Worm (Caenorhabditis elegans) whole organism, late embryonic: ENCODE data around the gene srv-1.

ENCODE experiments used
- C38D4.7 ChIP-seq: fragments of 200-800 bp; sonication (Bioruptor generic); optimal IDR thresholded peaks from 2 replicates; lab custom pipeline; 2018; ENCODE audit warnings: mild to moderate bottlenecking, missing genetic modification characterization, moderate library complexity, missing compliant biosample characterization
- F13H6.1 ChIP-seq: sonication (generic microtip); optimal IDR thresholded peaks from 2 replicates; lab custom pipeline; 2016; ENCODE audit warnings: missing genetic modification characterization, missing compliant biosample characterization
- K02D7.2 ChIP-seq: sonication (generic microtip); optimal IDR thresholded peaks from 2 replicates; lab custom pipeline; 2017; ENCODE audit warnings: mild to moderate bottlenecking, missing genetic modification characterization, missing compliant biosample characterization
- K09A11.1 ChIP-seq: sonication (generic microtip); optimal IDR thresholded peaks from 2 replicates; lab custom pipeline; 2017; ENCODE audit warnings: antibody characterized with exemption, mild to moderate bottlenecking, missing genetic modification characterization, missing compliant biosample characterization; ENCODE audit not compliant: insufficient read depth
- T23F11.4 ChIP-seq: fragments of 200-800 bp; sonication (Bioruptor generic); optimal IDR thresholded peaks from 2 replicates; lab custom pipeline; 2018; ENCODE audit warnings: mild to moderate bottlenecking, missing genetic modification characterization, missing compliant biosample characterization
- Y22D7AL.16 ChIP-seq: sonication (generic microtip); optimal IDR thresholded peaks from 2 replicates; lab custom pipeline; 2016; ENCODE audit warnings: missing genetic modification characterization, missing compliant biosample characterization
- ahr-1 ChIP-seq: sonication (generic microtip); optimal IDR thresholded peaks from 2 replicates; lab custom pipeline; 2016; ENCODE audit warnings: missing genetic modification characterization, missing compliant biosample characterization
- ceh-18 ChIP-seq: sonication (generic microtip); optimal IDR thresholded peaks from 2 replicates; lab custom pipeline; 2016; ENCODE audit warnings: missing genetic modification characterization, missing compliant biosample characterization
- ceh-19 ChIP-seq: fragments of 200-800 bp; sonication (Bioruptor generic); optimal IDR thresholded peaks from 2 replicates; lab custom pipeline; 2018; ENCODE audit warnings: mild to moderate bottlenecking, missing genetic modification characterization, missing compliant biosample characterization
- ceh-2 ChIP-seq: sonication (generic microtip); optimal IDR thresholded peaks from 2 replicates; lab custom pipeline; 2016; ENCODE audit warnings: missing genotype, missing genetic modification characterization, missing compliant biosample characterization
- ceh-22 ChIP-seq: sonication (generic microtip); optimal IDR thresholded peaks from 2 replicates; lab custom pipeline; 2017; ENCODE audit warnings: missing biosample characterization, missing genetic modification characterization
- ceh-24 ChIP-seq: sonication (generic microtip); optimal IDR thresholded peaks from 2 replicates; lab custom pipeline; 2016; ENCODE audit warnings: mild to moderate bottlenecking, missing genetic modification characterization, missing compliant biosample characterization
- ceh-30 ChIP-seq: fragments of 150-350 bp; optimal IDR thresholded peaks from 2 replicates; lab custom pipeline; 2014; ENCODE audit warnings: missing biosample characterization, missing genetic modification characterization
- ceh-31 ChIP-seq: sonication (generic microtip); optimal IDR thresholded peaks from 2 replicates; lab custom pipeline; 2016; ENCODE audit warnings: missing genetic modification characterization, missing compliant biosample characterization
- ceh-34 ChIP-seq: sonication (generic microtip); optimal IDR thresholded peaks from 2 replicates; lab custom pipeline; 2016; ENCODE audit warnings: mild to moderate bottlenecking, missing genetic modification characterization, missing compliant biosample characterization
- che-1 ChIP-seq: sonication (generic microtip); optimal IDR thresholded peaks from 2 replicates; lab custom pipeline; 2016; ENCODE audit warnings: mild to moderate bottlenecking, missing genetic modification characterization, missing compliant biosample characterization
- dve-1 ChIP-seq: sonication (generic microtip); optimal IDR thresholded peaks from 2 replicates; lab custom pipeline; 2017; ENCODE audit warnings: antibody characterized with exemption, mild to moderate bottlenecking, missing genetic modification characterization, missing compliant biosample characterization
- elt-2 ChIP-seq: sonication (generic microtip); optimal IDR thresholded peaks from 2 replicates; lab custom pipeline; 2016; ENCODE audit warnings: missing genetic modification reagents, missing genetic modification characterization, missing compliant biosample characterization
- elt-4 ChIP-seq: sonication (generic microtip); optimal IDR thresholded peaks from 2 replicates; lab custom pipeline; 2016; ENCODE audit warnings: missing genetic modification characterization, missing compliant biosample characterization
- fax-1 ChIP-seq: sonication (generic microtip); optimal IDR thresholded peaks from 2 replicates; lab custom pipeline; 2016; ENCODE audit warnings: missing genotype, missing genetic modification characterization, missing compliant biosample characterization
- fkh-10 ChIP-seq: fragments of 150-350 bp; optimal IDR thresholded peaks from 2 replicates; lab custom pipeline; 2014; ENCODE audit warnings: missing biosample characterization, missing genetic modification reagents, missing genetic modification characterization
- gmeb-2 ChIP-seq: sonication (generic microtip); optimal IDR thresholded peaks from 2 replicates; lab custom pipeline; 2016; ENCODE audit warnings: missing genetic modification characterization, inconsistent platforms, missing compliant biosample characterization
- hlh-13 ChIP-seq: fragments of 200-800 bp; sonication (Bioruptor generic); optimal IDR thresholded peaks from 2 replicates; lab custom pipeline; 2018; ENCODE audit warnings: mild to moderate bottlenecking, missing genetic modification characterization, missing compliant biosample characterization
- hlh-15 ChIP-seq: sonication (generic microtip); optimal IDR thresholded peaks from 2 replicates; lab custom pipeline; 2016; ENCODE audit warnings: missing genetic modification characterization, missing compliant biosample characterization
- lin-11 ChIP-seq: fragments of 200-800 bp; sonication (Bioruptor generic); optimal IDR thresholded peaks from 2 replicates; lab custom pipeline; 2018; ENCODE audit warnings: mild to moderate bottlenecking, missing genetic modification characterization, missing compliant biosample characterization
- mec-3 ChIP-seq: sonication (generic microtip); optimal IDR thresholded peaks from 2 replicates; lab custom pipeline; 2016; ENCODE audit warnings: borderline replicate concordance, missing genetic modification characterization, missing compliant biosample characterization
- nfya-1 ChIP-seq: sonication (generic microtip); optimal IDR thresholded peaks from 2 replicates; lab custom pipeline; 2017; ENCODE audit warnings: missing genetic modification characterization, mild to moderate bottlenecking, missing compliant biosample characterization, antibody characterized with exemption, moderate library complexity
- nhr-232 ChIP-seq: sonication (generic microtip); optimal IDR thresholded peaks from 2 replicates; lab custom pipeline; 2016; ENCODE audit warnings: missing genetic modification characterization, missing compliant biosample characterization
- pag-3 ChIP-seq: sonication (generic microtip); optimal IDR thresholded peaks from 2 replicates; lab custom pipeline; 2016; ENCODE audit warnings: missing compliant biosample characterization, missing genetic modification characterization, borderline replicate concordance
- pat-9 ChIP-seq: fragments of 200-800 bp; sonication (Bioruptor generic); optimal IDR thresholded peaks from 2 replicates; lab custom pipeline; 2018; ENCODE audit warnings: mild to moderate bottlenecking, missing genetic modification characterization, moderate library complexity, missing compliant biosample characterization
- pax-1 ChIP-seq: fragments of 150-350 bp; optimal IDR thresholded peaks from 2 replicates; lab custom pipeline; 2014; ENCODE audit warnings: missing biosample characterization, missing genetic modification characterization
- pqm-1 ChIP-seq: sonication (generic microtip); optimal IDR thresholded peaks from 2 replicates; lab custom pipeline; 2016; ENCODE audit warnings: missing genetic modification characterization, missing compliant biosample characterization
- ref-2 ChIP-seq: sonication (generic microtip); optimal IDR thresholded peaks from 2 replicates; lab custom pipeline; 2016; ENCODE audit warnings: missing genetic modification characterization, missing compliant biosample characterization
- rnt-1 ChIP-seq: sonication (generic microtip); optimal IDR thresholded peaks from 2 replicates; lab custom pipeline; 2016; ENCODE audit warnings: missing genetic modification characterization, missing compliant biosample characterization
- sdc-2 ChIP-seq: sonication (generic microtip); optimal IDR thresholded peaks from 2 replicates; lab custom pipeline; 2016; ENCODE audit warnings: missing genotype, missing genetic modification characterization, missing compliant biosample characterization
- sox-2 ChIP-seq: fragments of 200-800 bp; sonication (Bioruptor generic); IDR thresholded peaks from 2 replicates; pipeline ENCODE4 v1.3.6; 2022; ENCODE audit warnings: missing genetic modification reagents, missing genetic modification characterization, missing compliant biosample characterization
- sox-4 ChIP-seq: sonication (generic microtip); optimal IDR thresholded peaks from 2 replicates; lab custom pipeline; 2017; ENCODE audit warnings: mild to moderate bottlenecking, missing genetic modification characterization, inconsistent platforms, missing compliant biosample characterization
- tbx-2 ChIP-seq: sonication (generic microtip); optimal IDR thresholded peaks from 2 replicates; lab custom pipeline; 2016; ENCODE audit warnings: missing genetic modification characterization, missing compliant biosample characterization
- tbx-7 ChIP-seq: sonication (generic microtip); optimal IDR thresholded peaks from 2 replicates; lab custom pipeline; 2016; ENCODE audit warnings: missing genotype, missing genetic modification characterization, missing compliant biosample characterization
- ttx-3 ChIP-seq: sonication (generic microtip); optimal IDR thresholded peaks from 2 replicates; lab custom pipeline; 2016; ENCODE audit warnings: missing genetic modification reagents, missing genetic modification characterization, missing compliant biosample characterization
- unc-42 ChIP-seq: sonication (generic microtip); optimal IDR thresholded peaks from 2 replicates; lab custom pipeline; 2016; ENCODE audit warnings: missing genotype, missing genetic modification characterization, missing compliant biosample characterization
- unc-55 ChIP-seq: sonication (generic microtip); optimal IDR thresholded peaks from 2 replicates; lab custom pipeline; 2017; ENCODE audit warnings: missing biosample characterization, missing genetic modification reagents, missing genetic modification characterization
- unc-86 ChIP-seq: sonication (generic microtip); optimal IDR thresholded peaks from 2 replicates; lab custom pipeline; 2016; ENCODE audit warnings: missing genetic modification characterization, missing compliant biosample characterization
- zip-5 ChIP-seq: sonication (generic microtip); optimal IDR thresholded peaks from 2 replicates; lab custom pipeline; 2016; ENCODE audit warnings: missing genetic modification characterization, missing compliant biosample characterization
- ztf-16 ChIP-seq: sonication (generic microtip); optimal IDR thresholded peaks from 2 replicates; lab custom pipeline; 2017; ENCODE audit warnings: missing genetic modification characterization, missing compliant biosample characterization

srv-1 gene

ce11 chrIII:6850255-6850654 lies at the start of gene srv-1:
srv-1 (plus strand) TSS chrIII:6850385.
- TF ChIP-seq T23F11.4 (no peak), elt-2 (tag; lab: Kevin White, UChicago) (peak; percentile 30)

ce11 chrIII:6802488-6802887 lies 47.7 kb upstream of the srv-1 start, which contains the start of gene lim-8:
lim-8 (plus strand) TSS chrIII:6802788.
- TF ChIP-seq C38D4.7 (GFP tag; lab: Kevin White, UChicago) (no peak), ztf-16 (tag; lab: Kevin White, UChicago) (no peak), pag-3 (tag; lab: Kevin White, UChicago) (no peak), ceh-2 (tag; lab: Kevin White, UChicago) (no peak), ceh-24 (no peak), hlh-13 (GFP tag; lab: Kevin White, UChicago) (no peak), pax-1 (tag; lab: Kevin White, UChicago) (no peak), K02D7.2 (tag; lab: Kevin White, UChicago) (no peak), ceh-18 (tag; lab: Kevin White, UChicago) (no peak), unc-55 (GFP tag; lab: Kevin White, UChicago) (no peak), gmeb-2 (no peak), lin-11 (tag; lab: Kevin White, UChicago) (no peak), F13H6.1 (tag; lab: Kevin White, UChicago) (no peak), rnt-1 (tag; lab: Kevin White, UChicago) (no peak), tbx-7 (tag; lab: Kevin White, UChicago) (no peak), ceh-31 (tag; lab: Kevin White, UChicago) (no peak), K09A11.1 (no peak), fkh-10 (GFP tag; lab: Kevin White, UChicago) (no peak), ceh-30 (tag; lab: Kevin White, UChicago) (no peak)
- TF ChIP-seq, all 69 proteins: peak for 0

- peak; percentile 50 for TF ChIP-seq elt-2 (tag; lab: Kevin White, UChicago)
- TF ChIP-seq fax-1 (tag; lab: Kevin White, UChicago) = no peak
- TF ChIP-seq ztf-16 (tag; lab: Kevin White, UChicago) = no peak
- TF ChIP-seq nfya-1 (tag; lab: Kevin White, UChicago) = no peak
- no peak for TF ChIP-seq ceh-31 (tag; lab: Kevin White, UChicago)
- TF ChIP-seq zip-5 (tag; lab: Kevin White, UChicago) = no peak
- TF ChIP-seq F13H6.1 (tag; lab: Kevin White, UChicago) = no peak
These were observed 47.1 kb upstream of the srv-1 start for ce11 chrIII:6803107-6803506.

ce11 chrIII:6805397-6805796 lies 44.8 kb upstream of the srv-1 start:
- peak; percentile 22 for TF ChIP-seq dve-1 (tag; lab: Kevin White, UChicago)
- no peak for TF ChIP-seq tbx-7 (tag; lab: Kevin White, UChicago)
- TF ChIP-seq zip-5 (tag; lab: Kevin White, UChicago) = no peak
- peak; percentile 62 for TF ChIP-seq che-1 (tag; lab: Kevin White, UChicago)
- no peak for TF ChIP-seq elt-4
- no peak for TF ChIP-seq ceh-19 (GFP tag; lab: Kevin White, UChicago)
- TF ChIP-seq sdc-2 (tag; lab: Kevin White, UChicago) = peak; percentile 27
- no peak for TF ChIP-seq unc-55 (GFP tag; lab: Kevin White, UChicago)
- TF ChIP-seq ceh-2 (tag; lab: Kevin White, UChicago) = no peak
- TF ChIP-seq nhr-232 (tag; lab: Kevin White, UChicago) = peak; percentile 40
- TF ChIP-seq ceh-22 (tag; lab: Kevin White, UChicago) = no peak
- TF ChIP-seq ceh-18 (tag; lab: Kevin White, UChicago) = peak; percentile 26
- TF ChIP-seq pqm-1 (tag; lab: Kevin White, UChicago) = no peak
- TF ChIP-seq pat-9 (tag; lab: Kevin White, UChicago) = no peak
- TF ChIP-seq unc-86 (tag; lab: Kevin White, UChicago) = peak; percentile 65
- no peak for TF ChIP-seq ceh-30 (tag; lab: Kevin White, UChicago)
- TF ChIP-seq fax-1 (tag; lab: Kevin White, UChicago) = peak; percentile 4
- TF ChIP-seq ceh-34 (tag; lab: Kevin White, UChicago) = peak; percentile 7
- no peak for TF ChIP-seq ahr-1 (tag; lab: Kevin White, UChicago)
- TF ChIP-seq unc-42 (tag; lab: Kevin White, UChicago) = no peak
- TF ChIP-seq ttx-3 (tag; lab: Kevin White, UChicago) = peak; percentile 35
- TF ChIP-seq mec-3 (tag; lab: Kevin White, UChicago) = no peak
- no peak for TF ChIP-seq sox-2 (GFP tag; lab: Robert Waterston, UW)
- TF ChIP-seq ceh-24 = no peak
- TF ChIP-seq ref-2 (tag; lab: Kevin White, UChicago) = peak; percentile 15
- TF ChIP-seq sox-4 (tag; lab: Kevin White, UChicago) = peak; percentile 33
- peak; percentile 30 for TF ChIP-seq tbx-2
- no peak for TF ChIP-seq Y22D7AL.16 (tag; lab: Kevin White, UChicago)
- TF ChIP-seq gmeb-2 = peak; percentile 44
- peak; percentile 24 for TF ChIP-seq rnt-1 (tag; lab: Kevin White, UChicago)
- TF ChIP-seq C38D4.7 (GFP tag; lab: Kevin White, UChicago) = peak; percentile 39
- peak; percentile 37 for TF ChIP-seq hlh-15 (tag; lab: Kevin White, UChicago)
- TF ChIP-seq K02D7.2 (tag; lab: Kevin White, UChicago) = peak; percentile 11
